Worm (Caenorhabditis elegans) whole organism, L4 larva: ENCODE measurements around the gene rsp-1.

ENCODE experiments used
- F26F4.8 ChIP-seq: fragments of 200-800 bp; sonication (Bioruptor generic); conservative IDR thresholded peaks from 2 replicates; pipeline ENCODE4 v1.3.6; 2022; ENCODE audit warnings: missing genetic modification characterization, missing compliant biosample characterization
- R02D3.7 ChIP-seq: fragments of 150-350 bp; sonication (generic microtip); optimal IDR thresholded peaks from 3 replicates; lab custom pipeline; 2014; ENCODE audit warnings: missing biosample characterization, missing genetic modification characterization
- Y48G9A.11 ChIP-seq: fragments of 200-800 bp; sonication (Bioruptor generic); IDR thresholded peaks from 2 replicates; pipeline ENCODE4 v1.3.6; 2022; ENCODE audit warnings: missing genetic modification reagents, missing genetic modification characterization, missing compliant biosample characterization
- Y5F2A.4 ChIP-seq: fragments of 200-800 bp; sonication (Bioruptor generic); optimal IDR thresholded peaks from 2 replicates; lab custom pipeline; 2018; ENCODE audit warnings: mild to moderate bottlenecking, missing genetic modification characterization, missing compliant biosample characterization
- aha-1 ChIP-seq: fragments of 150-350 bp; peaks from one replicate; lab custom pipeline; 2014; ENCODE audit warnings: missing biosample characterization, missing genetic modification characterization
- attf-4 ChIP-seq: sonication (generic microtip); optimal IDR thresholded peaks from 3 replicates; lab custom pipeline; 2017; ENCODE audit warnings: missing biosample characterization, missing genetic modification characterization
- daf-16 ChIP-seq, 3 experiments: sonication (generic microtip); optimal IDR thresholded peaks; 2 replicates each; lab custom pipeline; 2016 to 2017; ENCODE audit warnings: missing genetic modification characterization in 3 of 3, missing genetic modification reagents in 3 of 3, mild to moderate bottlenecking in 2 of 3, missing compliant biosample characterization in 2 of 3, missing biosample characterization in 1 of 3, moderate library complexity in 1 of 3
- daf-8 ChIP-seq: fragments of 200-800 bp; sonication (Bioruptor generic); IDR thresholded peaks from 2 replicates; pipeline ENCODE4 v1.3.6; 2022; ENCODE audit warnings: missing genetic modification characterization, missing compliant biosample characterization
- dmd-6 ChIP-seq: fragments of 200-800 bp; sonication (Bioruptor generic); IDR thresholded peaks from 2 replicates; pipeline ENCODE4 v1.3.6; 2022; ENCODE audit warnings: missing genetic modification reagents, missing genetic modification characterization, missing compliant biosample characterization
- dmd-9 ChIP-seq: fragments of 200-800 bp; sonication (Bioruptor generic); IDR thresholded peaks from 2 replicates; pipeline ENCODE4 v1.3.6; 2022; ENCODE audit warnings: missing genetic modification reagents, missing genetic modification characterization, missing compliant biosample characterization
- egl-43 ChIP-seq: fragments of 200-800 bp; sonication (Bioruptor generic); IDR thresholded peaks from 2 replicates; pipeline ENCODE4 v1.3.6; 2022; ENCODE audit warnings: missing genetic modification reagents, missing genetic modification characterization, missing compliant biosample characterization
- hlh-11 ChIP-seq: fragments of 200-800 bp; sonication (Bioruptor generic); optimal IDR thresholded peaks from 2 replicates; lab custom pipeline; 2018; ENCODE audit warnings: mild to moderate bottlenecking, missing genetic modification characterization, missing compliant biosample characterization
- hlh-30 ChIP-seq: sonication (generic microtip); optimal IDR thresholded peaks from 2 replicates; lab custom pipeline; 2017; ENCODE audit warnings: antibody characterized with exemption, mild to moderate bottlenecking, missing genetic modification characterization, missing compliant biosample characterization; ENCODE audit not compliant: insufficient read depth
- hmg-1.1 ChIP-seq: fragments of 200-800 bp; sonication (Bioruptor generic); IDR thresholded peaks from 2 replicates; pipeline ENCODE4 v1.3.6; 2022; ENCODE audit warnings: missing genetic modification reagents, missing genetic modification characterization, missing compliant biosample characterization
- lin-1 ChIP-seq: fragments of 200-800 bp; sonication (Bioruptor generic); IDR thresholded peaks from 2 replicates; pipeline ENCODE4 v1.3.6; 2022; ENCODE audit warnings: missing genetic modification reagents, missing genetic modification characterization, missing compliant biosample characterization
- lin-38 ChIP-seq: fragments of 200-800 bp; sonication (Bioruptor generic); IDR thresholded peaks from 2 replicates; pipeline ENCODE4 v1.3.6; 2022; ENCODE audit warnings: missing genetic modification reagents, missing genetic modification characterization, missing compliant biosample characterization
- lin-39 ChIP-seq: fragments of 150-350 bp; optimal IDR thresholded peaks from 2 replicates; lab custom pipeline; 2014; ENCODE audit warnings: missing biosample characterization, missing genetic modification reagents, missing genetic modification characterization
- madf-5 ChIP-seq, 2 experiments: fragments of 200-800 bp; sonication (Bioruptor generic); IDR thresholded peaks; 2 replicates each; pipeline ENCODE4 v1.3.6; 2022; ENCODE audit warnings: missing compliant biosample characterization in 2 of 2, missing genetic modification characterization in 2 of 2
- mep-1 ChIP-seq: fragments of 150-350 bp; sonication (generic microtip); optimal IDR thresholded peaks from 3 replicates; lab custom pipeline; 2014; ENCODE audit warnings: missing biosample characterization, missing genetic modification characterization
- mes-2 ChIP-seq: sonication (generic microtip); optimal IDR thresholded peaks from 2 replicates; lab custom pipeline; 2016; ENCODE audit warnings: missing genotype, mild to moderate bottlenecking, missing genetic modification characterization, missing compliant biosample characterization; ENCODE audit not compliant: poor library complexity, severe bottlenecking
- mxl-2 ChIP-seq: fragments of 200-800 bp; sonication (Bioruptor generic); conservative IDR thresholded peaks from 2 replicates; pipeline ENCODE4 v1.3.6; 2022; ENCODE audit warnings: missing genetic modification reagents, missing genetic modification characterization, missing compliant biosample characterization
- nhr-10 ChIP-seq: fragments of 150-350 bp; optimal IDR thresholded peaks from 2 replicates; lab custom pipeline; 2014; ENCODE audit warnings: missing biosample characterization, missing genetic modification characterization
- nhr-11 ChIP-seq: fragments of 150-350 bp; optimal IDR thresholded peaks from 2 replicates; lab custom pipeline; 2014; ENCODE audit warnings: missing biosample characterization, missing genetic modification characterization
- nhr-25 ChIP-seq: sonication (generic microtip); optimal IDR thresholded peaks from 2 replicates; lab custom pipeline; 2017; ENCODE audit warnings: missing genetic modification characterization, mild to moderate bottlenecking, missing compliant biosample characterization, antibody characterized with exemption, moderate library complexity, borderline replicate concordance; ENCODE audit not compliant: insufficient read depth
- nhr-28 ChIP-seq: fragments of 150-350 bp; optimal IDR thresholded peaks from 2 replicates; lab custom pipeline; 2014; ENCODE audit warnings: missing biosample characterization, missing genetic modification characterization
- nhr-48 ChIP-seq: sonication (generic microtip); optimal IDR thresholded peaks from 2 replicates; lab custom pipeline; 2016; ENCODE audit warnings: mild to moderate bottlenecking, missing genetic modification characterization, missing compliant biosample characterization
- nhr-77 ChIP-seq: fragments of 150-350 bp; optimal IDR thresholded peaks from 2 replicates; lab custom pipeline; 2014; ENCODE audit warnings: missing biosample characterization, missing genetic modification characterization
- saeg-2 ChIP-seq: fragments of 200-800 bp; sonication (Bioruptor generic); IDR thresholded peaks from 2 replicates; pipeline ENCODE4 v1.3.6; 2022; ENCODE audit warnings: missing genetic modification reagents, missing genetic modification characterization, missing compliant biosample characterization
- sdz-12 ChIP-seq: fragments of 200-800 bp; sonication (Bioruptor generic); optimal IDR thresholded peaks from 2 replicates; lab custom pipeline; 2018; ENCODE audit warnings: mild to moderate bottlenecking, missing genetic modification characterization, missing compliant biosample characterization
- set-16 ChIP-seq: fragments of 200-800 bp; sonication (Bioruptor generic); IDR thresholded peaks from 2 replicates; pipeline ENCODE4 v1.3.6; 2022; ENCODE audit warnings: missing genetic modification reagents, missing genetic modification characterization, missing compliant biosample characterization
- spr-1 ChIP-seq: sonication (generic microtip); optimal IDR thresholded peaks from 2 replicates; lab custom pipeline; 2016; ENCODE audit warnings: mild to moderate bottlenecking, missing genetic modification characterization, missing compliant biosample characterization
- spr-3 ChIP-seq: fragments of 200-800 bp; sonication (Bioruptor generic); optimal IDR thresholded peaks from 2 replicates; lab custom pipeline; 2018; ENCODE audit warnings: mild to moderate bottlenecking, missing genetic modification characterization, missing compliant biosample characterization
- unc-130 ChIP-seq: sonication (generic microtip); optimal IDR thresholded peaks from 2 replicates; lab custom pipeline; 2016; ENCODE audit warnings: missing genetic modification reagents, missing genetic modification characterization, missing compliant biosample characterization
- unc-39 ChIP-seq: sonication (generic microtip); optimal IDR thresholded peaks from 2 replicates; lab custom pipeline; 2017; ENCODE audit warnings: missing biosample characterization, missing genetic modification characterization
- unc-62 ChIP-seq, 3 experiments: fragments of 150-350 bp in 1 of 3; sonication (generic microtip); optimal IDR thresholded peaks in 2 of 3; peaks in 1 of 3; 1 replicate in 1 of 3; 2 replicates in 2 of 3; lab custom pipeline; 2014 to 2017; ENCODE audit warnings: missing biosample characterization in 3 of 3, missing genetic modification characterization in 3 of 3, missing genetic modification reagents in 3 of 3, missing genotype in 1 of 3
- zip-11 ChIP-seq: fragments of 200-800 bp; sonication (Bioruptor generic); IDR thresholded peaks from 2 replicates; pipeline ENCODE4 v1.3.6; 2022; ENCODE audit warnings: missing genetic modification characterization, missing compliant biosample characterization
- ztf-11 ChIP-seq: fragments of 150-350 bp; optimal IDR thresholded peaks from 2 replicates; lab custom pipeline; 2014; ENCODE audit warnings: missing biosample characterization, missing genetic modification characterization

rsp-1 gene

DNA sequence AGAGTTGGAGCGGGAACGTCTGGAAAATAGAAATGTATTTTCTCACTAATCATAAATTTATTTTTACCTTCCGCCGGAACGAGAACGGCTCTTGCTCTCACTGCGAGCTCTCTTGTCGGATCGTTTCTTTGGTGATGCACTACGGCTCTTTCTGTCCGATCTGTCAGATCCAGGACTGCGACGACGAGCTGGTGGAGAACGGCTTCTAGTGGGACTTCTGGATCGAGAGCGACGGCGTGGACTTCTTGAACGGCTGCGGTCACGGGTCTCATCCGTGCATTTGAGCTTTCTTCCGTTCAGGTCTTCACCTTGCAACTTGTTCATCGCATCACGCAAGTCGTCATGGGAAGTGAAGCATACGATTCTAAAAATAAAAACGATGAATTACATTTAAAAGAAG lies 1.4 kb upstream of the rsp-1 start:
- TF ChIP-seq lin-1 (GFP tag; lab: Robert Waterston, UW) (no peak), egl-43 (GFP tag; lab: Robert Waterston, UW) (0 out of 2 replicates have a peak, but pooled peaks have one; percentile 43), sdz-12 (no peak), unc-130 (GFP tag; lab: Kevin White, UChicago) (no peak), Y48G9A.11 (GFP tag; lab: Robert Waterston, UW) (no peak), madf-5 (GFP tag; IDR thresholded peaks at IDR 0.05; lab: Robert Waterston, UW) (no peak), set-16 (GFP tag; lab: Robert Waterston, UW) (peak; percentile 74)
- TF ChIP-seq, all 104 proteins: peak for 2

DNA sequence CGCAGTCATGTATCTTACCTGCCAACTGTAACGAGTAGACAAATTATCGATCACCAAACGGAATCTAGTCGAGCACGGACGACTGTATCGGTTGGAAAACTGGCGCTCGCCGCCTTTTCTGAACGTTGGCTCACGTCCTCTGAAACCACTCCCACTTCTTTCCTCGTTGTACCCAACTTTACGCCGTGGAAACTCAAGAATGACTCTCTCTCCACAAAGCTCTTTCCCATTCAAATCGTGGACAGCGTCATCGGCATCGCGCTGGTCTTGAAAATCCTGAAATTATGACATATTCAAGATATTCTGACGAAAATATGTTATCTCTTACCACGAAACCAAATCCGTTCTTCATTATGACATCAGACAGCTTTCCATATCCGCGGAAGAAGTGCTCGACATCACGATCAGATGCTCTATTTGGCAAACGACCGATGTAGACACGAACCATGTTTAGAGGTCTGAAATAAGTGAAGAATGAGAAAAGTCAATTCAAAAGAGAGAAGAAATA lies 610 bp upstream of the rsp-1 start, which contains the start of gene rsp-2:
Gene rsp-2, minus strand, starts transcription at position 458 of the 508 bp plus-strand sequence.
- TF ChIP-seq egl-43 (GFP tag; lab: Robert Waterston, UW) (0 out of 2 replicates have a peak, but pooled peaks have one; percentile 5), nhr-48 (no peak), aha-1 (tag; lab: Kevin White, UChicago) (peak; percentile 93), lin-38 (GFP tag; lab: Robert Waterston, UW) (no peak), F26F4.8 (no peak), daf-8 (GFP tag; lab: Robert Waterston, UW) (no peak), unc-62 (GFP tag; optimal IDR thresholded peaks at IDR 0.05 in 1 of 2; lab: Kevin White, UChicago) (peak in 1 of 2 experiments; percentile 28), unc-62 (tag; optimal IDR thresholded peaks at IDR 0.05; lab: Kevin White, UChicago) (no peak), attf-4 (tag; lab: Kevin White, UChicago) (no peak), nhr-28 (tag; lab: Kevin White, UChicago) (no peak)

DNA sequence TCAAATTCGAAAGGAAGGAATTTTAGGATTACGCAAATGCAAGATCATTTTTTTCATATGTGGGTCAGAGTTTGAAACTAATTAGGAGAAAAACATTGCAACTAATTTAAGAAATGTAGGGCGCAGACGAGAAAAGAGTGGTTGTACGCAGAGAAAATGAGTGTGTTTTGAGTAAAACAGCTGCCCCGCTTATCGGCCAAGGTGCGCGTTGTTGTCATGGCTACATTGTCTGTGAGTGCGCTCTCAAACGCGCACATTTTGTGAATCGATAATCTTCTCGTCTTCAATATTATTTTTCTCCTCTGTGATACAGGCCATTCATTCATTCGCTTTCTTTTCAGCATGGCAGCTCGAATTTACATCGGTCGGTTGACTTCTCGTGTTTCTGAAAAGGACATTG lies 477 bp downstream of the rsp-1 start:
- TF ChIP-seq hmg-1.1 (GFP tag; lab: Robert Waterston, UW) (0 out of 2 replicates have a peak, but pooled peaks have one; percentile 10), nhr-10 (tag; lab: Kevin White, UChicago) (no peak), dmd-6 (peak; percentile 13; the same call in 1 of the 2 replicates)

DNA sequence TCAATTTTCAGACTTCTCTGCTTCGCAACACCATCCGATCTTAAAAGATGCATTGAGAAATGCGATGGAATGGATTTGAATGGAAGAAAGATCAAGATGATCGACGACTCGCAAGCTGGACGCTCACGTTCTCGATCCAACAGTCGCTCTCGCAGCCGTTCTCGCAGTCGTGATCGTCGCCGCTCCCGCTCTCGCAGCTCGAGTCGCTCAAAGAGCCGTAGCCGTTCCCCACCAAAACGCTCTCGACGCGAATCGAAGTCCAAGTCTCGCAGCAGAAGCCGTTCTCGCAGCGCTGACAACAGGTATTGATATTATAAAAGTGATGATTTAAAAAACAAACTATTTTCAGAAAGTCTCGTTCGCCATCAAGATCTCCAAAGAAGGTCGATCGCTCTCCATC lies 2.0 kb downstream of the rsp-1 start:
- TF ChIP-seq set-16 (GFP tag; lab: Robert Waterston, UW) (peak; percentile 89), nhr-11 (tag; lab: Kevin White, UChicago) (no peak), aha-1 (tag; lab: Kevin White, UChicago) (peak; percentile 13)
- TF ChIP-seq, all 104 proteins: peak for 2

DNA sequence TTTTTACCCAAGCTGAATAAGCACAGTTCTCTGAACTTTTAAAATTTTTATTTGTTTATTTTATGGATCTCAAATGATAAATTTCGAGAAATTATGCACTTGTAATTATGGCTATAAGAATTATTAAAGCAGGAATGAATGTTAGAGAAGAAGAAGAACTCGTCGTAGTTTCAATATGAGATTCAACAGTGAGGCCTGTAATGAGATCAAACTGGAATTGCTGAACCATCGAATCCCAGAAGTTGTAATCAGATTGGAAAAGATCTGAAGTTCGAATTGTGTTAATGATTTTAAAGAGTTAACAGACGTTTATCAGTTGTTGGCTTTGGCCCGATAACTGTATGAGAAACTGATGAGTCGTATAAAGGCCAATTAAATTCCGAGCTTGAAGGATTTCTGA lies 2.6 kb downstream of the rsp-1 start:
- TF ChIP-seq mes-2 (tag; lab: Kevin White, UChicago) (peak; percentile 25), Y5F2A.4 (no peak), mep-1 (tag; lab: Kevin White, UChicago) (peak; percentile 5), lin-38 (GFP tag; lab: Robert Waterston, UW) (peak; percentile 30)

DNA sequence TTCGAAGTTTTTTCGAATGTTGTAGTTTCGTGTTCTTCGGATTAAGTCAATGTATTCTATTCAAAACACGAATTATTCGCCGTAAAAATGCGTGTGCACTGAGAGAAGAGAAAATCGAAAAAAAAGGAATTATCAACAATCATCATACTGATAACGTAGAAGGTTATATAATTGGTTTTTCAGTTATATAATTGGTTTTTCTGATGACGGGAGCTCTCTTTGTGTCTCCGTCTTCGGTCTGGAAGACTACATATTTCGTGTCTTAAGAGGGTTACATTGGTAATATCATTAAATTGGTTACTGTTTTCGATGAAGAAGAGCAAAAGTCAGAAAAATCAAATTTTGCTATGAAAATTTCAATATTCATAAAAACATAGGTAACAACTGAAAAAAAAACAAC lies 6.7 kb downstream of the rsp-1 start:
- TF ChIP-seq set-16 (GFP tag; lab: Robert Waterston, UW) (no peak), nhr-10 (tag; lab: Kevin White, UChicago) (no peak), ztf-11 (tag; lab: Kevin White, UChicago) (no peak), mxl-2 (GFP tag; lab: Robert Waterston, UW) (no peak), aha-1 (tag; lab: Kevin White, UChicago) (peak; percentile 12), lin-39 (tag; lab: Kevin White, UChicago) (no peak), nhr-77 (tag; lab: Kevin White, UChicago) (peak; percentile 11), spr-3 (GFP tag; lab: Kevin White, UChicago) (no peak), mep-1 (tag; lab: Kevin White, UChicago) (no peak), egl-43 (GFP tag; lab: Robert Waterston, UW) (no peak), nhr-28 (tag; lab: Kevin White, UChicago) (peak; percentile 75), saeg-2 (GFP tag; lab: Robert Waterston, UW) (no peak), attf-4 (tag; lab: Kevin White, UChicago) (no peak), daf-16 (GFP tag; optimal IDR thresholded peaks at IDR 0.05; lab: Kevin White, UChicago) (no peak), daf-16 (tag; optimal IDR thresholded peaks at IDR 0.05; lab: Kevin White, UChicago) (peak; percentile 43), nhr-25 (tag; lab: Kevin White, UChicago) (no peak), Y48G9A.11 (GFP tag; lab: Robert Waterston, UW) (no peak), zip-11 (GFP tag; lab: Robert Waterston, UW) (no peak), hlh-11 (tag; lab: Kevin White, UChicago) (peak; percentile 40), dmd-9 (GFP tag; lab: Robert Waterston, UW) (no peak), unc-39 (tag; lab: Kevin White, UChicago) (no peak), spr-1 (tag; lab: Kevin White, UChicago) (no peak), daf-8 (GFP tag; lab: Robert Waterston, UW) (no peak), R02D3.7 (no peak), unc-130 (GFP tag; lab: Kevin White, UChicago) (no peak), hlh-30 (tag; lab: Kevin White, UChicago) (no peak), dmd-6 (peak; percentile 27; the same call in 1 of the 2 replicates)
